Fruit fly (Drosophila melanogaster): Measurements from ENCODE around the gene Flad1.

The Flad1 gene

dm6 chrX:12897150-12897549, 6.2 kb downstream of the Flad1 start, which contains the start of gene Pde9:
TSS of gene Pde9 (minus strand) at chrX:12897327.
- TF ChIP-seq CG16779 (tag; optimal IDR thresholded peaks at IDR 0.05) (no peak), Hr38 (GFP tag; optimal IDR thresholded peaks at IDR 0.05) (no peak), vri (GFP tag; optimal IDR thresholded peaks at IDR 0.05) (no peak), Eip78C (GFP tag) (peak; percentile 60), CG11762 (GFP tag; optimal IDR thresholded peaks at IDR 0.05; ENCODE audit: insufficient read depth) (no peak), CG3919 (GFP tag; optimal IDR thresholded peaks at IDR 0.05) (no peak), pdm3 (GFP tag; optimal IDR thresholded peaks at IDR 0.05) (no peak), ss (GFP tag; optimal IDR thresholded peaks at IDR 0.05) (no peak), CG6808 (GFP tag; optimal IDR thresholded peaks at IDR 0.05) (peak; percentile 11), OdsH (GFP tag; optimal IDR thresholded peaks at IDR 0.05) (no peak), Blimp-1 (GFP tag; optimal IDR thresholded peaks at IDR 0.05) (no peak), CG15336 (GFP tag; IDR thresholded peaks at IDR 0.05) (no peak), Sox15 (GFP tag; optimal IDR thresholded peaks at IDR 0.05) (no peak), acj6 (GFP tag; optimal IDR thresholded peaks at IDR 0.05) (no peak), topi (GFP tag; optimal IDR thresholded peaks at IDR 0.05) (no peak), net (GFP tag; optimal IDR thresholded peaks at IDR 0.05) (no peak), Ets21C (GFP tag; optimal IDR thresholded peaks at IDR 0.05) (no peak), Met (GFP tag; optimal IDR thresholded peaks at IDR 0.05) (no peak), CG6276 (GFP tag; optimal IDR thresholded peaks at IDR 0.05) (no peak), lz (GFP tag; optimal IDR thresholded peaks at IDR 0.05) (no peak), CG8632 (GFP tag; optimal IDR thresholded peaks at IDR 0.05) (no peak), CG7368 (GFP tag; optimal IDR thresholded peaks at IDR 0.05) (no peak), Eip75B (GFP tag; optimal IDR thresholded peaks at IDR 0.05) (no peak), CG9139 (GFP tag; optimal IDR thresholded peaks at IDR 0.05) (no peak), esn (GFP tag; optimal IDR thresholded peaks at IDR 0.05) (peak; percentile 1), eg (GFP tag; IDR thresholded peaks at IDR 0.05) (0 out of 3 replicates have a peak, but pooled peaks have one; percentile 29), fkh (GFP tag; optimal IDR thresholded peaks at IDR 0.05) (no peak), achi (GFP tag; optimal IDR thresholded peaks at IDR 0.05) (no peak), CG6163 (GFP tag; IDR thresholded peaks at IDR 0.05) (no peak), CG4318 (GFP tag; optimal IDR thresholded peaks at IDR 0.05) (no peak), CG3032 (tag; optimal IDR thresholded peaks at IDR 0.05) (no peak), CG8119 (GFP tag; IDR thresholded peaks at IDR 0.05) (no peak), Sox14 (GFP tag; optimal IDR thresholded peaks at IDR 0.05) (no peak), Gug (GFP tag; IDR thresholded peaks at IDR 0.05) (no peak), CG1621 (tag; optimal IDR thresholded peaks at IDR 0.05) (peak; percentile 29), CG11902 (GFP tag; optimal IDR thresholded peaks at IDR 0.05) (no peak), CG10631 (GFP tag; optimal IDR thresholded peaks at IDR 0.05) (no peak), cyc (GFP tag; optimal IDR thresholded peaks at IDR 0.05) (no peak), salr (GFP tag; optimal IDR thresholded peaks at IDR 0.05) (no peak), svp (GFP tag) (no peak), dac (GFP tag; optimal IDR thresholded peaks at IDR 0.05) (no peak), CG32006 (GFP tag; optimal IDR thresholded peaks at IDR 0.05) (no peak)

dm6 chrX:12896393-12896792, 6.9 kb downstream of the Flad1 start:
- TF ChIP-seq eg (GFP tag; IDR thresholded peaks at IDR 0.05): peak; percentile 69
- peak; percentile 1 for TF ChIP-seq dsx (GFP tag; optimal IDR thresholded peaks at IDR 0.05; ENCODE audit: poor library complexity, severe bottlenecking)
- peak; percentile 91 for TF ChIP-seq svp (GFP tag)
- peak; percentile 56 for TF ChIP-seq CG32006 (GFP tag; optimal IDR thresholded peaks at IDR 0.05)
- TF ChIP-seq CG3032 (tag; optimal IDR thresholded peaks at IDR 0.05): peak; percentile 36
- peak; percentile 10 for TF ChIP-seq CG10669 (GFP tag; optimal IDR thresholded peaks at IDR 0.05)
- TF ChIP-seq pdm3 (GFP tag; optimal IDR thresholded peaks at IDR 0.05): peak; percentile 36
- TF ChIP-seq Sox102F (GFP tag; optimal IDR thresholded peaks at IDR 0.05): no peak
- TF ChIP-seq Gug (GFP tag; IDR thresholded peaks at IDR 0.05): peak; percentile 31
- TF ChIP-seq CG6163 (GFP tag; IDR thresholded peaks at IDR 0.05): peak; percentile 59; the same call in 2 of the 3 replicates
- TF ChIP-seq CG1621 (tag; optimal IDR thresholded peaks at IDR 0.05): peak; percentile 25
- TF ChIP-seq Smox (GFP tag; optimal IDR thresholded peaks at IDR 0.05): no peak
- no peak for TF ChIP-seq CG16779 (tag; optimal IDR thresholded peaks at IDR 0.05)
- peak; percentile 36 for TF ChIP-seq Met (GFP tag; optimal IDR thresholded peaks at IDR 0.05)
- TF ChIP-seq CG15336 (GFP tag; IDR thresholded peaks at IDR 0.05): peak; percentile 23; the same call in 1 of the 2 replicates
- TF ChIP-seq CG31627 (GFP tag; optimal IDR thresholded peaks at IDR 0.05): peak; percentile 38
- peak; percentile 24 for TF ChIP-seq Blimp-1 (GFP tag; optimal IDR thresholded peaks at IDR 0.05)
- peak; percentile 14 for TF ChIP-seq OdsH (GFP tag; optimal IDR thresholded peaks at IDR 0.05)
- no peak for TF ChIP-seq CG8119 (GFP tag; IDR thresholded peaks at IDR 0.05)
- peak; percentile 23 for TF ChIP-seq esn (GFP tag; optimal IDR thresholded peaks at IDR 0.05)
- TF ChIP-seq Eip78C (GFP tag): peak; percentile 62
- peak; percentile 42 for TF ChIP-seq achi (GFP tag; optimal IDR thresholded peaks at IDR 0.05)
- TF ChIP-seq spab (GFP tag; optimal IDR thresholded peaks at IDR 0.05): no peak
- TF ChIP-seq Sox14 (GFP tag; optimal IDR thresholded peaks at IDR 0.05): peak; percentile 28
- peak; percentile 3 for TF ChIP-seq CG34406 (GFP tag; optimal IDR thresholded peaks at IDR 0.05)
- TF ChIP-seq Hr39 (GFP tag; optimal IDR thresholded peaks at IDR 0.05): peak; percentile 23
